Worm (Caenorhabditis elegans) whole organism, L3 larva: ENCODE measurements around the gene gnrr-6.

Experiments
- R02D3.7 ChIP-seq: fragments of 150-350 bp; optimal IDR thresholded peaks from 2 replicates; lab custom pipeline; 2014; ENCODE audit warnings: missing biosample characterization, missing genetic modification characterization
- ZK546.5 ChIP-seq: sonication (generic microtip); optimal IDR thresholded peaks from 2 replicates; lab custom pipeline; 2017; ENCODE audit warnings: missing biosample characterization, missing genetic modification characterization
- aly-2 ChIP-seq: fragments of 150-350 bp; optimal IDR thresholded peaks from 2 replicates; lab custom pipeline; 2014; ENCODE audit warnings: missing biosample characterization, missing genetic modification characterization
- ceh-28 ChIP-seq: fragments of 150-350 bp; optimal IDR thresholded peaks from 2 replicates; lab custom pipeline; 2014; ENCODE audit warnings: missing biosample characterization, missing genetic modification reagents, missing genetic modification characterization
- ceh-82 ChIP-seq: fragments of 150-350 bp; optimal IDR thresholded peaks from 2 replicates; lab custom pipeline; 2014; ENCODE audit warnings: missing biosample characterization, missing genetic modification characterization
- ceh-9 ChIP-seq: sonication (generic microtip); optimal IDR thresholded peaks from 2 replicates; lab custom pipeline; 2018; ENCODE audit warnings: missing biosample characterization, missing genetic modification characterization
- daf-12 ChIP-seq: fragments of 150-350 bp; optimal IDR thresholded peaks from 2 replicates; lab custom pipeline; 2014; ENCODE audit warnings: missing biosample characterization, missing genetic modification reagents, missing genetic modification characterization
- egl-27 ChIP-seq: sonication (generic microtip); optimal IDR thresholded peaks from 4 replicates; lab custom pipeline; 2017; ENCODE audit warnings: missing biosample characterization, missing genetic modification reagents, missing genetic modification characterization
- egl-5 ChIP-seq: fragments of 150-350 bp; optimal IDR thresholded peaks from 2 replicates; lab custom pipeline; 2017; ENCODE audit warnings: missing biosample characterization, missing genetic modification reagents, missing genetic modification characterization, inconsistent platforms
- elt-2 ChIP-seq: sonication (generic microtip); optimal IDR thresholded peaks from 2 replicates; lab custom pipeline; 2016; ENCODE audit warnings: missing genetic modification reagents, mild to moderate bottlenecking, missing genetic modification characterization, missing compliant biosample characterization
- eor-1 ChIP-seq, 2 experiments: fragments of 150-350 bp; optimal IDR thresholded peaks; 2 replicates each; lab custom pipeline; 2014 to 2018; ENCODE audit warnings: missing biosample characterization in 2 of 2, missing genetic modification characterization in 2 of 2
- fkh-10 ChIP-seq: sonication (generic microtip); optimal IDR thresholded peaks from 2 replicates; lab custom pipeline; 2017; ENCODE audit warnings: missing biosample characterization, missing genetic modification reagents, missing genetic modification characterization
- fos-1 ChIP-seq: fragments of 150-350 bp; optimal IDR thresholded peaks from 2 replicates; lab custom pipeline; 2014; ENCODE audit warnings: missing biosample characterization, missing genetic modification characterization
- hmg-11 ChIP-seq: sonication (generic microtip); optimal IDR thresholded peaks from 2 replicates; lab custom pipeline; 2016; ENCODE audit warnings: missing genetic modification characterization, missing compliant biosample characterization
- jun-1 ChIP-seq: fragments of 150-350 bp; optimal IDR thresholded peaks from 2 replicates; lab custom pipeline; 2014; ENCODE audit warnings: missing biosample characterization, missing genetic modification reagents, missing genetic modification characterization
- lin-15B ChIP-seq: fragments of 150-350 bp; optimal IDR thresholded peaks from 2 replicates; lab custom pipeline; 2014; ENCODE audit warnings: missing biosample characterization, missing genetic modification characterization
- lin-39 ChIP-seq: fragments of 150-350 bp; optimal IDR thresholded peaks from 2 replicates; lab custom pipeline; 2018; ENCODE audit warnings: missing biosample characterization, missing genetic modification reagents, missing genetic modification characterization
- lsy-12 ChIP-seq: sonication (generic microtip); optimal IDR thresholded peaks from 2 replicates; lab custom pipeline; 2016; ENCODE audit warnings: mild to moderate bottlenecking, missing genetic modification characterization, missing compliant biosample characterization
- mdl-1 ChIP-seq: fragments of 150-350 bp; optimal IDR thresholded peaks from 2 replicates; lab custom pipeline; 2014; ENCODE audit warnings: missing biosample characterization, missing genetic modification characterization
- mml-1 ChIP-seq: fragments of 150-350 bp; sonication (generic microtip); optimal IDR thresholded peaks from 3 replicates; lab custom pipeline; 2014; ENCODE audit warnings: missing biosample characterization, missing genetic modification characterization
- nfya-1 ChIP-seq: sonication (generic microtip); optimal IDR thresholded peaks from 2 replicates; lab custom pipeline; 2017; ENCODE audit warnings: missing genetic modification characterization, mild to moderate bottlenecking, missing compliant biosample characterization, antibody characterized with exemption, moderate library complexity; ENCODE audit not compliant: insufficient read depth
- nhr-11 ChIP-seq: fragments of 150-350 bp; optimal IDR thresholded peaks from 2 replicates; lab custom pipeline; 2014; ENCODE audit warnings: missing biosample characterization, missing genetic modification characterization
- nhr-12 ChIP-seq: fragments of 150-350 bp; optimal IDR thresholded peaks from 2 replicates; lab custom pipeline; 2014; ENCODE audit warnings: missing biosample characterization, missing genetic modification characterization
- nhr-23 ChIP-seq: fragments of 150-350 bp; optimal IDR thresholded peaks from 2 replicates; lab custom pipeline; 2014; ENCODE audit warnings: missing biosample characterization, missing genetic modification reagents, missing genetic modification characterization
- nhr-237 ChIP-seq: fragments of 150-350 bp; optimal IDR thresholded peaks from 2 replicates; lab custom pipeline; 2014; ENCODE audit warnings: missing biosample characterization, missing genetic modification characterization
- nhr-25 ChIP-seq: sonication (generic microtip); optimal IDR thresholded peaks from 2 replicates; lab custom pipeline; 2017; ENCODE audit warnings: missing biosample characterization, missing genetic modification characterization
- nhr-28 ChIP-seq: fragments of 150-350 bp; optimal IDR thresholded peaks from 2 replicates; lab custom pipeline; 2014; ENCODE audit warnings: missing biosample characterization, missing genetic modification characterization
- nhr-43 ChIP-seq: sonication (generic microtip); optimal IDR thresholded peaks from 2 replicates; lab custom pipeline; 2016; ENCODE audit warnings: mild to moderate bottlenecking, missing genetic modification characterization, missing compliant biosample characterization; ENCODE audit not compliant: poor library complexity, severe bottlenecking
- nhr-77 ChIP-seq: fragments of 150-350 bp; optimal IDR thresholded peaks from 2 replicates; lab custom pipeline; 2014; ENCODE audit warnings: missing biosample characterization, missing genetic modification characterization
- pqm-1 ChIP-seq: fragments of 150-350 bp; optimal IDR thresholded peaks from 2 replicates; lab custom pipeline; 2017; ENCODE audit warnings: missing biosample characterization, missing genetic modification characterization, inconsistent platforms
- unc-39 ChIP-seq: sonication (generic microtip); optimal IDR thresholded peaks from 4 replicates; lab custom pipeline; 2017; ENCODE audit warnings: missing biosample characterization, missing genetic modification characterization
- unc-62 ChIP-seq: fragments of 150-350 bp; sonication (generic microtip); optimal IDR thresholded peaks from 4 replicates; lab custom pipeline; 2014; ENCODE audit warnings: missing biosample characterization, missing genetic modification reagents, missing genetic modification characterization
- ztf-11 ChIP-seq: fragments of 150-350 bp; optimal IDR thresholded peaks from 2 replicates; lab custom pipeline; 2014; ENCODE audit warnings: missing biosample characterization, missing genetic modification characterization
- ztf-4 ChIP-seq: fragments of 150-350 bp; optimal IDR thresholded peaks from 2 replicates; lab custom pipeline; 2014; ENCODE audit warnings: missing biosample characterization, missing genetic modification characterization

gnrr-6 gene

DNA sequence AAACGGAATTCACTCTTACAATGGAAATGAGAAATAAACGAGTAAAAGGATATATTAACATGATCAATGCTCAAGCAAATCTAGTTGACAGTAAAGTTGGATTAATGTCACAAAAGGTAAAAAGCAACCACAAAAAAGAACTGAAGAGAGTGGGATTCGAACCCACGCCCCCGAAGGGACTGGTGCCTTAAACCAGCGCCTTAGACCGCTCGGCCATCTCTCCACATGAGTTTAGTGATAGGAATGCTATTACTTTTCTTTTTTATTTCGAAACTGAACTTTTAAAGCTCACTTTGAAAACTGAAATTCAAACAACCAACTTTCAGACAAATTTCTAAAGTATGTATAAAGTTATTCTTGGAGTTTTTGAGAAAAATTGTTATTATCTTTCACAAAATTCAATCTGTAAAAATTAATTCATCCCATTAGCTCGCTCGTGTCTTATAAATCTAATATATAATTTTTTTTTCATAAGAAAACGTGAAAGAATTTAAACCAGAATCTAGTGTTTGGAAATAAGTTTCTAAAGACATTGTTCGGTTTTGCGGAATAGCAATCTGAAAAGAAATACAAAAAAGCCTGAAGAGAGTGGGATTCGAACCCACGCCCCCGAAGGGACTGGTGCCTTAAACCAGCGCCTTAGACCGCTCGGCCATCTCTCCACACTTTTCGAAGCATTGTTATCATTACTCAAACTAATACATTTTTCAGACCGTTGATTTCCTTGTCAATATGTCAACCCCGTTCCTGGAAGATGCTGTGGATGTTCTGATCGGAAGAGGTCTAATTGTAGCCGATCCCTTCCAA, 15.7 kb upstream of the gnrr-6 start:
- TF ChIP-seq jun-1 (no peak), nhr-28 (tag; lab: Kevin White, UChicago) (no peak), egl-5 (tag; lab: Kevin White, UChicago) (no peak), nfya-1 (tag; lab: Kevin White, UChicago) (no peak), nhr-12 (tag; lab: Kevin White, UChicago) (no peak), nhr-237 (no peak), ceh-9 (tag; lab: Kevin White, UChicago) (no peak), ztf-4 (tag; lab: Kevin White, UChicago) (no peak), mdl-1 (tag; lab: Kevin White, UChicago) (no peak), ceh-28 (no peak), nhr-43 (peak; percentile 18), eor-1 (tag; optimal IDR thresholded peaks at IDR 0.05; lab: Kevin White, UChicago) (no peak), lin-39 (tag; lab: Kevin White, UChicago) (no peak), ZK546.5 (tag; lab: Kevin White, UChicago) (no peak), ceh-82 (tag; lab: Kevin White, UChicago) (no peak), elt-2 (peak; percentile 33), lsy-12 (tag; lab: Kevin White, UChicago) (no peak)
- TF ChIP-seq, all 47 proteins: peak for 2

- TF ChIP-seq nhr-43 (no peak), unc-62 (GFP tag; lab: Kevin White, UChicago) (no peak), nhr-12 (tag; lab: Kevin White, UChicago) (no peak), lsy-12 (tag; lab: Kevin White, UChicago) (no peak), egl-27 (tag; lab: Kevin White, UChicago) (no peak), fos-1 (no peak), daf-12 (tag; lab: Kevin White, UChicago) (no peak), aly-2 (tag; lab: Kevin White, UChicago) (no peak), lin-15B (no peak), mml-1 (tag; lab: Kevin White, UChicago) (no peak), eor-1 (tag; optimal IDR thresholded peaks at IDR 0.05; lab: Kevin White, UChicago) (no peak), lin-39 (tag; lab: Kevin White, UChicago) (no peak), pqm-1 (tag; lab: Kevin White, UChicago) (no peak), ceh-28 (no peak)
Observed at ce11 chrX:11185498-11185897, 6.8 kb downstream of the gnrr-6 start, which contains the start of gene gnrr-7. TSS of gene gnrr-7 (plus strand) at chrX:11185798.

ce11 chrX:11189515-11189914, 10.8 kb downstream of the gnrr-6 start, which contains the start of gene F13D2.1:
TSS of gene F13D2.1 (minus strand) at chrX:11189615.
- TF ChIP-seq fos-1 (no peak), lin-39 (tag; lab: Kevin White, UChicago) (no peak), nhr-237 (no peak), nhr-28 (tag; lab: Kevin White, UChicago) (no peak), nhr-11 (tag; lab: Kevin White, UChicago) (no peak), unc-39 (tag; lab: Kevin White, UChicago) (no peak), unc-62 (GFP tag; lab: Kevin White, UChicago) (no peak), mdl-1 (tag; lab: Kevin White, UChicago) (no peak), ztf-4 (tag; lab: Kevin White, UChicago) (no peak), R02D3.7 (tag; lab: Kevin White, UChicago) (no peak), ztf-11 (tag; lab: Kevin White, UChicago) (no peak), nhr-77 (tag; lab: Kevin White, UChicago) (no peak)

ce11 chrX:11190443-11190842, 11.7 kb downstream of the gnrr-6 start:
- TF ChIP-seq hmg-11 (tag; lab: Kevin White, UChicago) (no peak), lin-15B (no peak), nhr-23 (peak; percentile 46), pqm-1 (tag; lab: Kevin White, UChicago) (no peak), aly-2 (tag; lab: Kevin White, UChicago) (no peak), daf-12 (tag; lab: Kevin White, UChicago) (no peak), nhr-43 (peak; percentile 61), nhr-11 (tag; lab: Kevin White, UChicago) (no peak), nhr-25 (tag; lab: Kevin White, UChicago) (peak; percentile 41), fkh-10 (no peak), unc-39 (tag; lab: Kevin White, UChicago) (no peak)
